Fruit fly (Drosophila melanogaster) whole organism, adult: ENCODE results near the gene Srp14.

ENCODE experiments used
- CG14711 ChIP-seq: fragments of 200-800 bp; sonication (Bioruptor generic); optimal IDR thresholded peaks from 2 replicates; lab custom pipeline; 2018; ENCODE audit warnings: missing biosample characterization, mild to moderate bottlenecking, missing genetic modification characterization, moderate library complexity
- CG1620 ChIP-seq: fragments of 200-800 bp; sonication (Bioruptor generic); optimal IDR thresholded peaks from 2 replicates; lab custom pipeline; 2016; ENCODE audit warnings: missing biosample characterization, missing genetic modification characterization
- CG5204 ChIP-seq: fragments of 200-800 bp; sonication (Bioruptor generic); optimal IDR thresholded peaks from 2 replicates; lab custom pipeline; 2016; ENCODE audit warnings: missing biosample characterization, missing genetic modification characterization
- CG7045 ChIP-seq: fragments of 200-800 bp; sonication (Bioruptor generic); optimal IDR thresholded peaks from 2 replicates; lab custom pipeline; 2017; ENCODE audit warnings: missing biosample characterization, mild to moderate bottlenecking, missing genetic modification characterization
- Clk ChIP-seq: fragments of 200-800 bp; sonication (Bioruptor generic); optimal IDR thresholded peaks from 2 replicates; lab custom pipeline; 2017; ENCODE audit warnings: missing biosample characterization, missing genetic modification characterization
- Crg-1 ChIP-seq: fragments of 200-800 bp; sonication (Bioruptor generic); optimal IDR thresholded peaks from 2 replicates; lab custom pipeline; 2016; ENCODE audit warnings: missing biosample characterization, missing genetic modification characterization
- bab1 ChIP-seq: fragments of 200-800 bp; sonication (Bioruptor generic); optimal IDR thresholded peaks from 3 replicates; lab custom pipeline; 2019; ENCODE audit warnings: missing biosample characterization, mild to moderate bottlenecking, missing genetic modification characterization, moderate library complexity
- cic ChIP-seq: fragments of 200-800 bp; sonication (Bioruptor generic); optimal IDR thresholded peaks from 2 replicates; lab custom pipeline; 2017; ENCODE audit warnings: missing biosample characterization, mild to moderate bottlenecking, missing genetic modification characterization, moderate library complexity
- cnc ChIP-seq, 2 experiments: fragments of >200 bp; optimal IDR thresholded peaks; 2 replicates each; lab custom pipeline; 2017
- kay ChIP-seq: fragments of 200-800 bp; sonication (Bioruptor generic); peaks from one replicate; lab custom pipeline; 2016; ENCODE audit warnings: missing biosample characterization, missing genetic modification characterization, borderline replicate concordance
- pad ChIP-seq: fragments of 200-800 bp; sonication (Bioruptor generic); optimal IDR thresholded peaks from 3 replicates; lab custom pipeline; 2017; ENCODE audit warnings: missing biosample characterization, missing genetic modification characterization, mild to moderate bottlenecking, moderate library complexity, missing genetic modification reagents
- toe ChIP-seq: fragments of 200-800 bp; sonication (Bioruptor generic); optimal IDR thresholded peaks from 2 replicates; lab custom pipeline; 2016; ENCODE audit warnings: missing biosample characterization, missing genetic modification characterization

DNA sequence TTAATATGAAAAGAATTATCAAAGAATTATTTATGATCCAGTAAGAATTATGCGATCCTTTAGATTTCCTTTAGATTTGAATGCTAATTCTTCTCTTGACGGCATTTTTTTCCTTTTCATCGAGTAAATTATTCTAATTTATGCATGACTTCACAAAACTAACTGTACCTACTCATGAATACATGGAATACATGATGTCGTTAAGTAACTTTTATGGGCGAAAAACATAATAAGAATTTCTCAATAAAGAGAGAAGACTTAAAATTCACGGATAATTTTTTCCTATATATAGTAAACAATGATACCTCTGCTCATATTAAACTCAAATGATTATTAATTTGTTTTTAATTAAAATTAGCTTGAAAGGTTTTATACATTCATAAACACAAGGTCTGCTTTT is 16.0 kb downstream of the Srp14 start:
- TF ChIP-seq CG7045 = no peak
- no peak for TF ChIP-seq cic
- no peak for TF ChIP-seq CG14711 (tag; lab: Kevin White, UChicago)
- TF ChIP-seq bab1 = no peak
- TF ChIP-seq CG1620 = no peak
- no peak for TF ChIP-seq pad (GFP tag; lab: Kevin White, UChicago)
- TF ChIP-seq kay (GFP tag; lab: Kevin White, UChicago) = no peak
- no peak for TF ChIP-seq Clk (GFP tag; lab: Kevin White, UChicago)
- TF ChIP-seq toe = no peak
- TF ChIP-seq CG5204 (GFP tag; lab: Kevin White, UChicago) = no peak
- no peak for TF ChIP-seq Crg-1 (GFP tag; lab: Kevin White, UChicago)
- TF ChIP-seq cnc (optimal IDR thresholded peaks at IDR 0.05; lab: Kevin White, UChicago) = no peak
